Fruit fly (Drosophila melanogaster): Measurements from ENCODE around the gene SP1029.

dm6 chr3R:29210091-29210490, 40.2 kb downstream of the SP1029 start:
- no peak for TF ChIP-seq EcR (GFP tag; optimal IDR thresholded peaks at IDR 0.05)
- TF ChIP-seq CG10348 (GFP tag; IDR thresholded peaks at IDR 0.05) = no peak
